Fruit fly (Drosophila melanogaster): Measurements from ENCODE around the gene amrt.

Gene amrt

DNA sequence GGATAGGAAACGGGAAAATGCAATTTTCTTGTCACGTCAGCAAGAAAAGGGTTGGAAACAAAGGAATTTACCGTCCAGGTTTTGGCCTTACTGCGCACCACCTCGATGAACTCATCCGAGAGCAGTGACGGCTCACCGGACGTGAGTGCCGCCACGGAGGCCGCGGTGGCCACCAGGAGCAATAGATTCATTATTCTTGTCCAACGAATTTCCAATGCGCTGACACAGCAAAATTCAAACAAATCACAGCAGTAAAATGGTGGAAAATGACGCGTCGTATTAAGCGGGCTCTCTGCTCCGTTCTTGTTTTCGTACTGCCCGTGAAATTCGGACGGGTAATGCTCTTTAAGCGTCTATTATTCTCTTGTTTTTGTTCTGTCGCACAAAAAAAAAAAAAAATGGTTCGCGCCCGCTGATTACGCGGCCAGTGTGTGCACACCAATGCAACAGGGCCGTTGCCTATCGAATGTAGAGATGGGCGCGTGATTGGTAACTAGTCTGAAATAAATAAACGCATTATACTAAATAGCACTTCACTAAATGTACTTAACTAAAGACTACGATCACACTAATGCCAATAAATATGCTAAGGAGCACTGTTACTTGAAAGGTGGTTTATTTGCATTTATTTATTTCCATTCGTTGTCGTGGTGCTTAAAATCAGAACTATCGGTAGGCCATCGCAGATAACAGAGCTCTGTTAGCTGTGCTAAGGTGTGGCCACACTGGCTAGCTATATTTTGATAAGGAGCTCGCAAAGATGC is at the start of gene amrt, which contains the start of gene CtsB:
amrt (plus strand) TSS at position 721 of the 764 bp plus-strand sequence.
CtsB (minus strand) TSS at position 432 of the 764 bp plus-strand sequence.
- TF ChIP-seq rn (GFP tag; IDR thresholded peaks at IDR 0.05) (peak; percentile 55; the same call in 1 of the 2 replicates), CG4496 (GFP tag; IDR thresholded peaks at IDR 0.05) (peak; percentile 86), CG32121 (GFP tag; IDR thresholded peaks at IDR 0.05) (peak; percentile 31; the same call in 1 of the 2 replicates), CG12605 (GFP tag; IDR thresholded peaks at IDR 0.05) (peak; percentile 80), CG34367 (tag; optimal IDR thresholded peaks at IDR 0.05) (peak; percentile 49), CG9948 (tag; optimal IDR thresholded peaks at IDR 0.05) (peak; percentile 27), CG13204 (GFP tag; optimal IDR thresholded peaks at IDR 0.05) (no peak), CG17806 (tag; optimal IDR thresholded peaks at IDR 0.05) (peak; percentile 35), EcR (GFP tag; optimal IDR thresholded peaks at IDR 0.05) (peak; percentile 15), Pif1A (GFP tag; optimal IDR thresholded peaks at IDR 0.05) (peak; percentile 57), CG10348 (GFP tag; IDR thresholded peaks at IDR 0.05) (no peak), fd96Ca (GFP tag; IDR thresholded peaks at IDR 0.05) (no peak; the same call in 2 of the 3 replicates), D1 (tag; optimal IDR thresholded peaks at IDR 0.05) (no peak), CG8301 (tag; optimal IDR thresholded peaks at IDR 0.05) (peak; percentile 43), CG8159 (tag; optimal IDR thresholded peaks at IDR 0.05) (peak; percentile 63), Snoo (tag; optimal IDR thresholded peaks at IDR 0.05) (peak; percentile 64), Ets98B (GFP tag; IDR thresholded peaks at IDR 0.05) (peak; percentile 44; the same call in 1 of the 2 replicates), Pif1B (GFP tag; optimal IDR thresholded peaks at IDR 0.05) (peak; percentile 25), CG14655 (GFP tag; optimal IDR thresholded peaks at IDR 0.05) (peak; percentile 71), gl (tag; optimal IDR thresholded peaks at IDR 0.05) (peak; percentile 64), CG15710 (tag; optimal IDR thresholded peaks at IDR 0.05) (peak; percentile 66)

- peak; percentile 52; the same call in 2 of the 3 replicates for TF ChIP-seq CG4496 (GFP tag; IDR thresholded peaks at IDR 0.05)
- TF ChIP-seq CG32121 (GFP tag; IDR thresholded peaks at IDR 0.05): peak; percentile 46
- TF ChIP-seq CG15710 (tag; optimal IDR thresholded peaks at IDR 0.05): peak; percentile 13
- TF ChIP-seq Snoo (tag; optimal IDR thresholded peaks at IDR 0.05): no peak
- peak; percentile 32 for TF ChIP-seq Ets98B (GFP tag; IDR thresholded peaks at IDR 0.05)
- no peak for TF ChIP-seq D1 (tag; optimal IDR thresholded peaks at IDR 0.05)
- peak; percentile 8 for TF ChIP-seq CG17806 (tag; optimal IDR thresholded peaks at IDR 0.05)
- peak; percentile 36 for TF ChIP-seq CG9948 (tag; optimal IDR thresholded peaks at IDR 0.05)
These were observed 47.4 kb upstream of the amrt start for dm6 chrX:13734866-13735265.

DNA sequence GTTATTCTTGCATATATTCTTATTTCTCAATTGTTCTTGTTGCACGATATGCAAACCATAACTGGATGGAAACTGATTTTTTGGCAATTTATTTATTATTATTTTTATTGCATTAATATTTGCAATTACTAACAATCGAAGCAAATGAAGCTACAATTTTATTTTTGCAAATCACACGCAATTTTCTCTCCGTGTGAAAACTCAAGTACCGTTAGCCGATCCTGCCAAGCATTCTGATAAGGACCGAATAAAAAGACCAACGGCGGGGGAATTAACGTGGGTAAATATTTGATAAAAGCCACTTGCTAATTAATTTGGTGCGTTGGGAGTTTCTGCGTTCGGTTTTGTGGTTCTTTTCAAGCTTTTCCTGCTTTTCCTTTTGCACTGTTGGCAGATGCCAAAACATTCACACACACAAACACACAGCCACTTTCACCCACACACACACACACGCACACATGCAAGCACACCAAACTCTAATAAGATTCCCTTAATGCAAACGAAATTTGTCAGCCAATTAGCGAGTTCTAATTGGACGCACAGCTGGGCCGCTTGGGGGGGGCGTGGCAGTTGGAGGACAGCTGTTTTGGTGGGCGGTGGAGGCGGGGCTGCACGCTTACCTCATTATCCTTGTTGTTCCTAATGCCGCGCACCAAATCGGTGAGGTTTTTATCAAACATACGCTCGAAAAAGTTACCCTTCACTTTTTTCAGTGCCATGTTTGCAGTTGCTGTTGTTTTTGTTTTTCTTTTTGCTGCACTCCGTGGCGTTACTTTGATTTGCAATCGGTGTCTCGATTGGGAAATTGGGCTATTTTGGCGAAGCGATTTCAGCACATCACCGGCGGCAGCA is 46.7 kb upstream of the amrt start:
- TF ChIP-seq Pif1A (GFP tag; optimal IDR thresholded peaks at IDR 0.05): no peak
- no peak for TF ChIP-seq CG15710 (tag; optimal IDR thresholded peaks at IDR 0.05)
- TF ChIP-seq CG13204 (GFP tag; optimal IDR thresholded peaks at IDR 0.05): no peak
- no peak for TF ChIP-seq rn (GFP tag; IDR thresholded peaks at IDR 0.05)
- TF ChIP-seq D1 (tag; optimal IDR thresholded peaks at IDR 0.05): no peak
- TF ChIP-seq Pif1B (GFP tag; optimal IDR thresholded peaks at IDR 0.05): no peak
- no peak for TF ChIP-seq CG8159 (tag; optimal IDR thresholded peaks at IDR 0.05)
- no peak for TF ChIP-seq EcR (GFP tag; optimal IDR thresholded peaks at IDR 0.05)
- TF ChIP-seq CG9948 (tag; optimal IDR thresholded peaks at IDR 0.05): no peak
- no peak for TF ChIP-seq CG32121 (GFP tag; IDR thresholded peaks at IDR 0.05)
- TF ChIP-seq CG17806 (tag; optimal IDR thresholded peaks at IDR 0.05): no peak
- TF ChIP-seq CG34367 (tag; optimal IDR thresholded peaks at IDR 0.05): no peak
- no peak for TF ChIP-seq gl (tag; optimal IDR thresholded peaks at IDR 0.05)
- no peak for TF ChIP-seq CG12605 (GFP tag; IDR thresholded peaks at IDR 0.05)
- no peak for TF ChIP-seq CG4496 (GFP tag; IDR thresholded peaks at IDR 0.05)
- no peak for TF ChIP-seq CG10348 (GFP tag; IDR thresholded peaks at IDR 0.05)

DNA sequence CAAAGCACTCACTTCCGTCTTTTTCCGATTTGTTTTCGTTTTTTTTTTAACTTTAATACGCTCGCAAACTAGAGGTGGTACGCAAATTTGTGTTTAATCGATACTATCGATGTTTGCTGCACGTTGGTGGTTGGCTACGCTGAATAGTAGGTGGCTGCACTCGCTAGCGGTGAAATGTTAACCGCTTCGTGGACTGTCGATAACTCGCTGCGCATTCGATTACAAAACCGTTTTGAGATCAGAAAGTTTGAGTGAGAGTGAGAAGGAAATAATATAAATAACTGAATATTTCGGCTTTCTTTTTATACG is 46.1 kb upstream of the amrt start, which contains the start of gene g:
g (minus strand) TSS at position 105 of the 309 bp plus-strand sequence.
- peak; percentile 26; the same call in 1 of the 2 replicates for TF ChIP-seq CG32121 (GFP tag; IDR thresholded peaks at IDR 0.05)
- 0 out of 2 replicates have a peak, but pooled peaks have one; percentile 12 for TF ChIP-seq CG12605 (GFP tag; IDR thresholded peaks at IDR 0.05)
- TF ChIP-seq Pif1A (GFP tag; optimal IDR thresholded peaks at IDR 0.05): no peak
- peak; percentile 55; the same call in 2 of the 3 replicates for TF ChIP-seq CG4496 (GFP tag; IDR thresholded peaks at IDR 0.05)

- TF ChIP-seq Pif1A (GFP tag; optimal IDR thresholded peaks at IDR 0.05) (no peak), CG34367 (tag; optimal IDR thresholded peaks at IDR 0.05) (no peak), CG15710 (tag; optimal IDR thresholded peaks at IDR 0.05) (no peak), D1 (tag; optimal IDR thresholded peaks at IDR 0.05) (no peak), CG8301 (tag; optimal IDR thresholded peaks at IDR 0.05) (no peak), CG10348 (GFP tag; IDR thresholded peaks at IDR 0.05) (no peak), CG14655 (GFP tag; optimal IDR thresholded peaks at IDR 0.05) (no peak), Ets98B (GFP tag; IDR thresholded peaks at IDR 0.05) (no peak), EcR (GFP tag; optimal IDR thresholded peaks at IDR 0.05) (no peak), fd96Ca (GFP tag; IDR thresholded peaks at IDR 0.05) (no peak), CG32121 (GFP tag; IDR thresholded peaks at IDR 0.05) (no peak), CG4496 (GFP tag; IDR thresholded peaks at IDR 0.05) (no peak), Pif1B (GFP tag; optimal IDR thresholded peaks at IDR 0.05) (no peak), gl (tag; optimal IDR thresholded peaks at IDR 0.05) (no peak), CG12605 (GFP tag; IDR thresholded peaks at IDR 0.05) (no peak), Snoo (tag; optimal IDR thresholded peaks at IDR 0.05) (no peak), CG13204 (GFP tag; optimal IDR thresholded peaks at IDR 0.05) (no peak), CG8159 (tag; optimal IDR thresholded peaks at IDR 0.05) (no peak)
These were observed 44.3 kb upstream of the amrt start, which contains the start of gene CG11134 for dm6 chrX:13737939-13738338. CG11134 (plus strand) TSS chrX:13737942.

Measured in whole organism, pupa.